Fruit fly (Drosophila melanogaster) whole organism, pupa: ENCODE results near the gene CG9986.

Experiments
- CG10348 ChIP-seq: fragments of 200-800 bp; sonication (Bioruptor generic); IDR thresholded peaks from 2 replicates; pipeline ENCODE4 v1.3.6; 2022; ENCODE audit warnings: missing biosample characterization, missing genetic modification characterization
- CG12605 ChIP-seq: fragments of 200-800 bp; sonication (Bioruptor generic); IDR thresholded peaks from 2 replicates; pipeline ENCODE4 v1.3.6; 2022; ENCODE audit warnings: missing biosample characterization, missing genetic modification characterization
- CG13204 ChIP-seq: fragments of 200-800 bp; sonication (Bioruptor generic); optimal IDR thresholded peaks from 2 replicates; lab custom pipeline; 2018; ENCODE audit warnings: missing biosample characterization, mild to moderate bottlenecking, missing genetic modification characterization, moderate library complexity
- CG14655 ChIP-seq: fragments of 200-800 bp; sonication (Bioruptor generic); optimal IDR thresholded peaks from 3 replicates; lab custom pipeline; 2017; ENCODE audit warnings: mild to moderate bottlenecking, missing biosample characterization, missing genetic modification reagents, missing genetic modification characterization
- CG15710 ChIP-seq: fragments of 200-800 bp; sonication (Bioruptor generic); optimal IDR thresholded peaks from 2 replicates; lab custom pipeline; 2018; ENCODE audit warnings: missing biosample characterization, mild to moderate bottlenecking, missing genetic modification characterization, moderate library complexity
- CG17806 ChIP-seq: fragments of 200-800 bp; sonication (Bioruptor generic); optimal IDR thresholded peaks from 2 replicates; lab custom pipeline; 2018; ENCODE audit warnings: missing biosample characterization, mild to moderate bottlenecking, missing genetic modification characterization, moderate library complexity
- CG32121 ChIP-seq: fragments of 200-800 bp; sonication (Bioruptor generic); IDR thresholded peaks from 2 replicates; pipeline ENCODE4 v1.3.6; 2022; ENCODE audit warnings: missing biosample characterization, missing genetic modification characterization
- CG34367 ChIP-seq: fragments of 200-800 bp; sonication (Bioruptor generic); optimal IDR thresholded peaks from 2 replicates; lab custom pipeline; 2018; ENCODE audit warnings: missing biosample characterization, mild to moderate bottlenecking, missing genetic modification characterization
- CG4496 ChIP-seq: fragments of 200-800 bp; sonication (Bioruptor generic); IDR thresholded peaks from 3 replicates; pipeline ENCODE4 v1.3.6; 2022; ENCODE audit warnings: missing biosample characterization, missing genetic modification characterization
- CG8159 ChIP-seq: fragments of 200-800 bp; sonication (Bioruptor generic); optimal IDR thresholded peaks from 3 replicates; lab custom pipeline; 2018; ENCODE audit warnings: missing biosample characterization, mild to moderate bottlenecking, missing genetic modification characterization, moderate library complexity
- CG8301 ChIP-seq: fragments of 200-800 bp; sonication (Bioruptor generic); optimal IDR thresholded peaks from 2 replicates; lab custom pipeline; 2018; ENCODE audit warnings: missing biosample characterization, mild to moderate bottlenecking, missing genetic modification characterization
- CG9948 ChIP-seq: fragments of 200-800 bp; sonication (Bioruptor generic); optimal IDR thresholded peaks from 2 replicates; lab custom pipeline; 2018; ENCODE audit warnings: missing biosample characterization, mild to moderate bottlenecking, missing genetic modification characterization, moderate library complexity
- D1 ChIP-seq: fragments of 200-800 bp; sonication (Bioruptor generic); optimal IDR thresholded peaks from 2 replicates; lab custom pipeline; 2018; ENCODE audit warnings: missing biosample characterization, mild to moderate bottlenecking, missing genetic modification characterization, moderate library complexity
- EcR ChIP-seq: fragments of 200-800 bp; sonication (Bioruptor generic); optimal IDR thresholded peaks from 3 replicates; lab custom pipeline; 2019; ENCODE audit warnings: missing biosample characterization, missing genetic modification characterization, mild to moderate bottlenecking, moderate library complexity, missing genetic modification reagents
- Ets98B ChIP-seq: fragments of 200-800 bp; sonication (Bioruptor generic); IDR thresholded peaks from 2 replicates; pipeline ENCODE4 v1.3.6; 2022; ENCODE audit warnings: missing biosample characterization, missing genetic modification characterization
- Pif1A ChIP-seq: fragments of 200-800 bp; sonication (Bioruptor generic); optimal IDR thresholded peaks from 3 replicates; lab custom pipeline; 2016; ENCODE audit warnings: missing biosample characterization, missing genetic modification characterization
- Pif1B ChIP-seq: fragments of 200-800 bp; sonication (Bioruptor generic); optimal IDR thresholded peaks from 3 replicates; lab custom pipeline; 2016; ENCODE audit warnings: missing biosample characterization, missing genetic modification characterization
- Snoo ChIP-seq: fragments of 200-800 bp; sonication (Bioruptor generic); optimal IDR thresholded peaks from 3 replicates; lab custom pipeline; 2017; ENCODE audit warnings: missing biosample characterization, mild to moderate bottlenecking, missing genetic modification characterization, inconsistent platforms
- fd96Ca ChIP-seq: fragments of 200-800 bp; sonication (Bioruptor generic); IDR thresholded peaks from 3 replicates; pipeline ENCODE4 v1.3.6; 2022; ENCODE audit warnings: missing biosample characterization, missing genetic modification characterization
- gl ChIP-seq: fragments of 200-800 bp; sonication (Bioruptor generic); optimal IDR thresholded peaks from 2 replicates; lab custom pipeline; 2018; ENCODE audit warnings: missing biosample characterization, mild to moderate bottlenecking, missing genetic modification characterization
- rn ChIP-seq: fragments of 200-800 bp; sonication (Bioruptor generic); IDR thresholded peaks from 2 replicates; pipeline ENCODE4 v1.3.6; 2022; ENCODE audit warnings: missing biosample characterization, missing genetic modification characterization

CG9986 gene

dm6 chr3R:28596357-28596756 lies 9.5 kb upstream of the CG9986 start:
- TF ChIP-seq CG34367 (tag; lab: Kevin White, UChicago) (no peak), CG8159 (tag; lab: Kevin White, UChicago) (no peak), CG13204 (no peak), CG10348 (GFP tag; lab: Robert Waterston, UW) (no peak), CG15710 (no peak), CG14655 (no peak), CG9948 (tag; lab: Kevin White, UChicago) (no peak), EcR (GFP tag; lab: Kevin White, UChicago) (no peak), CG12605 (GFP tag; lab: Robert Waterston, UW) (no peak), Ets98B (no peak), CG4496 (GFP tag; lab: Robert Waterston, UW) (no peak), CG32121 (GFP tag; lab: Robert Waterston, UW) (no peak), Pif1B (GFP tag; lab: Kevin White, UChicago) (no peak), Pif1A (no peak), rn (GFP tag; lab: Robert Waterston, UW) (no peak), CG17806 (tag; lab: Kevin White, UChicago) (no peak), D1 (tag; lab: Kevin White, UChicago) (no peak)

dm6 chr3R:28597527-28597926 lies 8.4 kb upstream of the CG9986 start:
- TF ChIP-seq CG12605 (GFP tag; lab: Robert Waterston, UW), result no peak
- no peak for TF ChIP-seq gl
- TF ChIP-seq, all 21 proteins: peak for 0

- TF ChIP-seq Snoo (tag; lab: Kevin White, UChicago) (peak; percentile 14), fd96Ca (no peak), CG32121 (GFP tag; lab: Robert Waterston, UW) (0 out of 2 replicates have a peak, but pooled peaks have one; percentile 8), CG15710 (peak; percentile 29)
- TF ChIP-seq, all 21 proteins: peak for 3
Observed at dm6 chr3R:28599238-28600127, 6.4 kb upstream of the CG9986 start, which contains the start of the genes Noa36 and Hrb98DE. Gene Noa36, minus strand, starts transcription at chr3R:28599288. Gene Hrb98DE, plus strand, starts transcription at chr3R:28599834.

dm6 chr3R:28600144-28600792 lies 5.6 kb upstream of the CG9986 start:
- TF ChIP-seq CG34367 (tag; lab: Kevin White, UChicago) (no peak), Ets98B (0 out of 2 replicates have a peak, but pooled peaks have one; percentile 6), CG32121 (GFP tag; lab: Robert Waterston, UW) (0 out of 2 replicates have a peak, but pooled peaks have one; percentile 15), CG13204 (no peak), CG12605 (GFP tag; lab: Robert Waterston, UW) (no peak), Snoo (tag; lab: Kevin White, UChicago) (no peak), EcR (GFP tag; lab: Kevin White, UChicago) (peak; percentile 5), Pif1B (GFP tag; lab: Kevin White, UChicago) (no peak), CG17806 (tag; lab: Kevin White, UChicago) (no peak), fd96Ca (0 out of 3 replicates have a peak, but pooled peaks have one; percentile 16), gl (no peak), CG15710 (no peak), CG14655 (no peak), Pif1A (no peak), CG8159 (tag; lab: Kevin White, UChicago) (no peak), CG10348 (GFP tag; lab: Robert Waterston, UW) (no peak), CG4496 (GFP tag; lab: Robert Waterston, UW) (no peak)
- TF ChIP-seq, all 21 proteins: peak for 4

- no peak for TF ChIP-seq CG15710
- no peak for TF ChIP-seq EcR (GFP tag; lab: Kevin White, UChicago)
- TF ChIP-seq CG32121 (GFP tag; lab: Robert Waterston, UW), result no peak
- no peak for TF ChIP-seq CG13204
- TF ChIP-seq, all 21 proteins: peak for 0
Observed at dm6 chr3R:28603561-28603960, 2.3 kb upstream of the CG9986 start.

dm6 chr3R:28620813-28621212 lies 14.9 kb downstream of the CG9986 start:
- TF ChIP-seq CG9948 (tag; lab: Kevin White, UChicago) (no peak), CG8301 (tag; lab: Kevin White, UChicago) (no peak), CG14655 (no peak), CG13204 (no peak), Snoo (tag; lab: Kevin White, UChicago) (no peak), rn (GFP tag; lab: Robert Waterston, UW) (no peak), D1 (tag; lab: Kevin White, UChicago) (no peak), Pif1A (no peak)
